Worm (Caenorhabditis elegans): Measurements from ENCODE around the gene atg-16.2.

DNA sequence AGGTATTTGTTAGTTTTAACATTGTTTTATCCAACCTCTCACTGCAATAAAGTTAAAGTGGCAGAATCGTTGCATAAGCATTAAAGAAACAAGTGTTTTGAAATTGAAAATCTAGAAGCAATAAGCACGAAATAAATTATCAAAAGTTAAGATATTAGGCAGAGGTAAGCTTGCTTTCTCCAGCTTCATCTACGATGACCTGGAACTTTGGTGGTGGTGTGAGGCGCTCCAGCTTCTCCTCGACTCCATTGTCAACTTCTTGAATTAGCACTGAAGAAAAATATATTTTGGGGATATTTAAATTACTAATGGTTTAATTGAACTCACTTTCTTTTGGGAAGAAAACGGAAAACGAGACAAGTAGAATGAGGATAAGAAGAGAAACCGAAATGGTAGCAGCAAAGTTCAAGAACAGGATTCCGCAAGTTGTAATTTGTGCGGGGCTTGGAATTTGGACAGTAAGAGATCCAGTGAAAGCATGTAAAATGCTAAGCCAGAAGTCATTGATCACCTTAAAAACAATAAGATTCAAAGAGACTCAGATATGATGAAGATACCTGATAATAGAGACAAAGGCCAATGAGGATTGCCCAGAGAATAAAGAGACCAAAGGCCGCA is 40.6 kb upstream of the atg-16.2 start:
- no peak for TF ChIP-seq him-1 (tag; optimal IDR thresholded peaks at IDR 0.05)
- no peak for TF ChIP-seq W03F9.2 (tag; optimal IDR thresholded peaks at IDR 0.05)
